Fruit fly (Drosophila melanogaster): ENCODE measurements around the gene Spn77Bc.

DNA sequence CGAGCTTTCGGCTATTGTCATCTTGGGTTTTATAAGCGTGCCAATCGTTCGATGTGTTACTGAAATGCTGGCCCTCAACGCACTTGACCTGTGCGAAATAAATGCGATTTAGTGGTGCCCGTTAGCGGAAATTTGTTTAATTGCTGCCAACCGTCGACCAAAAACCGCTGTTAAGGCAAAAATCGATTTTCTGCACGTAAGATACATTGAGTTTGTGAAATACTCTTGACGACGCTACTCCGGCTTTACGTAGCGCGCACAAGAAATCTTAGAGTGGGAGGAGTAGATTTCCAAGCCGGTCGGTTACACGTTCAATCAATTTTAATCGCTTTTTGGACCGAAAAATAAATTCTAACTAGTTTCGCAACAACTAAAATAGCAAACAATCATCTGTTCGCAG is 33.0 kb downstream of the Spn77Bc start:
- TF ChIP-seq CG32121 (GFP tag; IDR thresholded peaks at IDR 0.05) (no peak), CG17806 (tag; optimal IDR thresholded peaks at IDR 0.05) (no peak), CG12605 (GFP tag; IDR thresholded peaks at IDR 0.05) (no peak), CG8301 (tag; optimal IDR thresholded peaks at IDR 0.05) (no peak), D1 (tag; optimal IDR thresholded peaks at IDR 0.05) (no peak)

All from whole organism, pupa.